Fruit fly (Drosophila melanogaster) whole organism, embryonic: ENCODE measurements around the gene timeout.

Experiments used
- Atf3 ChIP-seq: fragments of 200-800 bp; sonication (Bioruptor generic); optimal IDR thresholded peaks from 3 replicates; lab custom pipeline; 2016; ENCODE audit warnings: missing biosample characterization, missing genetic modification characterization
- B-H1 ChIP-seq: fragments of 200-800 bp; sonication (Bioruptor generic); IDR thresholded peaks from 3 replicates; pipeline ENCODE4 v1.3.6; 2022; ENCODE audit warnings: missing biosample characterization, missing genetic modification characterization
- CG10321 ChIP-seq: fragments of 200-800 bp; sonication (Bioruptor generic); IDR thresholded peaks from 2 replicates; pipeline ENCODE4 v1.3.6; 2022; ENCODE audit warnings: missing biosample characterization, missing genetic modification characterization
- CG10366 ChIP-seq: fragments of 200-800 bp; sonication (Bioruptor generic); IDR thresholded peaks from 2 replicates; pipeline ENCODE4 v1.3.6; 2022; ENCODE audit warnings: missing biosample characterization, missing genetic modification characterization
- CG10431 ChIP-seq: fragments of 200-800 bp; sonication (Bioruptor generic); optimal IDR thresholded peaks from 3 replicates; lab custom pipeline; 2018; ENCODE audit warnings: missing biosample characterization, mild to moderate bottlenecking, missing genetic modification characterization
- CG11504 ChIP-seq: fragments of 200-800 bp; sonication (Bioruptor generic); optimal IDR thresholded peaks from 3 replicates; lab custom pipeline; 2019; ENCODE audit warnings: missing biosample characterization, mild to moderate bottlenecking, missing genetic modification characterization, moderate library complexity
- CG11560 ChIP-seq: fragments of 200-800 bp; sonication (Bioruptor generic); IDR thresholded peaks from 3 replicates; pipeline ENCODE4 v1.3.6; 2022; ENCODE audit warnings: missing biosample characterization, missing genetic modification characterization
- CG12942 ChIP-seq: fragments of 200-800 bp; sonication (Bioruptor generic); optimal IDR thresholded peaks from 3 replicates; lab custom pipeline; 2016; ENCODE audit warnings: missing biosample characterization, missing genetic modification characterization
- CG14710 ChIP-seq: fragments of 200-800 bp; sonication (Bioruptor generic); optimal IDR thresholded peaks from 3 replicates; lab custom pipeline; 2019; ENCODE audit warnings: missing biosample characterization, mild to moderate bottlenecking, missing genetic modification characterization, moderate library complexity
- CG14965 ChIP-seq: fragments of 200-800 bp; sonication (Bioruptor generic); optimal IDR thresholded peaks from 2 replicates; lab custom pipeline; 2016; ENCODE audit warnings: missing biosample characterization, missing genetic modification characterization, borderline replicate concordance
- CG15514 ChIP-seq: fragments of 200-800 bp; sonication (Bioruptor generic); optimal IDR thresholded peaks from 3 replicates; lab custom pipeline; 2017; ENCODE audit warnings: missing biosample characterization, missing genetic modification characterization, mild to moderate bottlenecking, moderate library complexity, missing genetic modification reagents
- CG15696 ChIP-seq: fragments of 200-800 bp; sonication (Bioruptor generic); optimal IDR thresholded peaks from 2 replicates; lab custom pipeline; 2019; ENCODE audit warnings: missing biosample characterization, mild to moderate bottlenecking, missing genetic modification characterization, moderate library complexity
- CG18764 ChIP-seq: fragments of 200-800 bp; sonication (Bioruptor generic); optimal IDR thresholded peaks from 3 replicates; lab custom pipeline; 2016; ENCODE audit warnings: missing biosample characterization, missing genetic modification characterization
- CG32532 ChIP-seq: fragments of 200-800 bp; sonication (Bioruptor generic); IDR thresholded peaks from 2 replicates; pipeline ENCODE4 v1.3.6; 2022; ENCODE audit warnings: missing biosample characterization, missing genetic modification characterization
- CG3281 ChIP-seq: fragments of 200-800 bp; sonication (Bioruptor generic); optimal IDR thresholded peaks from 3 replicates; lab custom pipeline; 2017; ENCODE audit warnings: missing biosample characterization, mild to moderate bottlenecking, missing genetic modification characterization
- CG3726 ChIP-seq: fragments of 200-800 bp; sonication (Bioruptor generic); IDR thresholded peaks from 3 replicates; pipeline ENCODE4, ENCODE4 v1.3.6; 2022; ENCODE audit warnings: missing biosample characterization, missing genetic modification characterization
- CG6813 ChIP-seq: fragments of 200-800 bp; sonication (Bioruptor generic); optimal IDR thresholded peaks from 2 replicates; lab custom pipeline; 2017; ENCODE audit warnings: missing biosample characterization, missing genetic modification characterization, mild to moderate bottlenecking, moderate library complexity, missing genetic modification reagents
- CG7271 ChIP-seq: fragments of 200-800 bp; sonication (Bioruptor generic); optimal IDR thresholded peaks from 2 replicates; lab custom pipeline; 2018; ENCODE audit warnings: missing biosample characterization, mild to moderate bottlenecking, missing genetic modification characterization, moderate library complexity
- CG7745 ChIP-seq: fragments of 200-800 bp; sonication (Bioruptor generic); optimal IDR thresholded peaks from 2 replicates; lab custom pipeline; 2018; ENCODE audit warnings: missing biosample characterization, mild to moderate bottlenecking, missing genetic modification characterization, moderate library complexity
- CG8924 ChIP-seq: fragments of 200-800 bp; optimal IDR thresholded peaks from 3 replicates; lab custom pipeline; 2019; ENCODE audit warnings: missing biosample characterization, mild to moderate bottlenecking, missing genetic modification characterization, moderate library complexity
- CTCF ChIP-seq: fragments of 200-800 bp; sonication (Bioruptor generic); optimal IDR thresholded peaks from 2 replicates; lab custom pipeline; 2017; ENCODE audit warnings: missing biosample characterization, mild to moderate bottlenecking, missing genetic modification characterization, moderate library complexity
- Chrac-16 ChIP-seq: fragments of 200-800 bp; sonication (Bioruptor generic); optimal IDR thresholded peaks from 3 replicates; lab custom pipeline; 2016; ENCODE audit warnings: missing biosample characterization, missing genetic modification characterization
- D19A ChIP-seq: fragments of 200-800 bp; optimal IDR thresholded peaks from 3 replicates; lab custom pipeline; 2019; ENCODE audit warnings: missing biosample characterization, mild to moderate bottlenecking, missing genetic modification characterization, moderate library complexity
- Dll ChIP-seq: fragments of 200-800 bp; sonication (Bioruptor generic); IDR thresholded peaks from 4 replicates; pipeline ENCODE4 v1.3.6; 2022; ENCODE audit warnings: missing biosample characterization, missing genetic modification characterization; ENCODE audit not compliant: partially characterized antibody
- E2f2 ChIP-seq: fragments of 200-800 bp; sonication (Bioruptor generic); IDR thresholded peaks from 2 replicates; pipeline ENCODE4 v1.3.6; 2022; ENCODE audit warnings: missing biosample characterization, missing genetic modification characterization
- Ets65A ChIP-seq: fragments of 200-800 bp; sonication (Bioruptor generic); peaks from one replicate; lab custom pipeline; 2016; ENCODE audit warnings: missing biosample characterization, missing genetic modification characterization
- Ets97D ChIP-seq: fragments of 200-800 bp; sonication (Bioruptor generic); optimal IDR thresholded peaks from 3 replicates; lab custom pipeline; 2016; ENCODE audit warnings: missing biosample characterization, missing genetic modification characterization
- HLHmδ ChIP-seq: fragments of 200-800 bp; sonication (Bioruptor generic); optimal IDR thresholded peaks from 2 replicates; lab custom pipeline; 2018; ENCODE audit warnings: missing biosample characterization, mild to moderate bottlenecking, missing genetic modification characterization, moderate library complexity
- HmgD ChIP-seq: fragments of 200-800 bp; sonication (Bioruptor generic); optimal IDR thresholded peaks from 3 replicates; lab custom pipeline; 2016; ENCODE audit warnings: missing biosample characterization, missing genetic modification characterization
- Lpt ChIP-seq: fragments of >200 bp; optimal IDR thresholded peaks from 2 replicates; lab custom pipeline; 2018; ENCODE audit warnings: missing biosample characterization, missing genetic modification characterization
- MBD-R2 ChIP-seq: fragments of 200-800 bp; sonication (Bioruptor generic); IDR thresholded peaks from 2 replicates; pipeline ENCODE4 v1.3.6; 2022; ENCODE audit warnings: missing biosample characterization, missing genetic modification characterization
- Max ChIP-seq: fragments of 200-800 bp; sonication (Bioruptor generic); optimal IDR thresholded peaks from 2 replicates; lab custom pipeline; 2016; ENCODE audit warnings: missing biosample characterization, mild to moderate bottlenecking, missing genetic modification characterization
- Meics ChIP-seq: fragments of 200-800 bp; sonication (Bioruptor generic); optimal IDR thresholded peaks from 2 replicates; lab custom pipeline; 2017; ENCODE audit warnings: missing biosample characterization, mild to moderate bottlenecking, missing genetic modification characterization
- Neu2 ChIP-seq: fragments of 200-800 bp; sonication (Bioruptor generic); optimal IDR thresholded peaks from 3 replicates; lab custom pipeline; 2016; ENCODE audit warnings: missing biosample characterization, missing genetic modification characterization, borderline replicate concordance
- Sry-β ChIP-seq: fragments of 200-800 bp; sonication (Bioruptor generic); optimal IDR thresholded peaks from 2 replicates; lab custom pipeline; 2018; ENCODE audit warnings: missing biosample characterization, mild to moderate bottlenecking, missing genetic modification characterization, moderate library complexity
- Sry-δ ChIP-seq: fragments of 200-800 bp; sonication (Bioruptor generic); optimal IDR thresholded peaks from 2 replicates; lab custom pipeline; 2016; ENCODE audit warnings: missing biosample characterization, missing genetic modification characterization
- al ChIP-seq: fragments of 200-800 bp; sonication (Bioruptor generic); IDR thresholded peaks from 2 replicates; pipeline ENCODE4 v1.3.6; 2022; ENCODE audit warnings: missing biosample characterization, missing genetic modification characterization
- bowl ChIP-seq: fragments of 200-800 bp; sonication (Bioruptor generic); IDR thresholded peaks from 2 replicates; pipeline ENCODE4 v1.3.6; 2022; ENCODE audit warnings: missing biosample characterization, missing genetic modification characterization
- dan ChIP-seq: fragments of 200-800 bp; sonication (Bioruptor generic); IDR thresholded peaks from 2 replicates; pipeline ENCODE4 v1.3.6; 2022; ENCODE audit warnings: missing biosample characterization, missing genetic modification characterization
- fd64A ChIP-seq: fragments of 200-800 bp; sonication (Bioruptor generic); optimal IDR thresholded peaks from 3 replicates; lab custom pipeline; 2018; ENCODE audit warnings: missing biosample characterization, mild to moderate bottlenecking, missing genetic modification characterization
- hth ChIP-seq: fragments of >200 bp; optimal IDR thresholded peaks from 2 replicates; lab custom pipeline; 2017; ENCODE audit warnings: inconsistent platforms
- lab ChIP-seq: fragments of 200-800 bp; sonication (Bioruptor generic); optimal IDR thresholded peaks from 3 replicates; lab custom pipeline; 2017; ENCODE audit warnings: missing biosample characterization, missing genetic modification characterization, mild to moderate bottlenecking, moderate library complexity, missing genetic modification reagents
- lov ChIP-seq, 2 experiments: fragments of 200-800 bp in 1 of 2; fragments of >200 bp in 1 of 2; sonication (Bioruptor generic) in 1 of 2; IDR thresholded peaks in 1 of 2; optimal IDR thresholded peaks in 1 of 2; 2 replicates in 1 of 2; 3 replicates in 1 of 2; pipeline versions ENCODE4 v1.3.6 to Lab custom; 2017 to 2022; ENCODE audit warnings: missing biosample characterization in 1 of 2, missing genetic modification characterization in 1 of 2
- nmo ChIP-seq: fragments of 200-800 bp; sonication (Bioruptor generic); optimal IDR thresholded peaks from 2 replicates; lab custom pipeline; 2018; ENCODE audit warnings: missing biosample characterization, mild to moderate bottlenecking, missing genetic modification characterization, moderate library complexity
- ranshi ChIP-seq: fragments of 200-800 bp; sonication (Bioruptor generic); IDR thresholded peaks from 2 replicates; pipeline ENCODE4 v1.3.6; 2022; ENCODE audit warnings: missing biosample characterization, missing genetic modification characterization
- scrt ChIP-seq: fragments of 200-800 bp; sonication (Bioruptor generic); optimal IDR thresholded peaks from 2 replicates; lab custom pipeline; 2018; ENCODE audit warnings: missing biosample characterization, mild to moderate bottlenecking, missing genetic modification characterization, moderate library complexity
- sens-2 ChIP-seq: fragments of 200-800 bp; sonication (Bioruptor generic); IDR thresholded peaks from 2 replicates; pipeline ENCODE4 v1.3.6; 2022; ENCODE audit warnings: missing biosample characterization, missing genetic modification characterization
- tio ChIP-seq: fragments of 200-800 bp; sonication (Bioruptor generic); optimal IDR thresholded peaks from 2 replicates; lab custom pipeline; 2017; ENCODE audit warnings: missing biosample characterization, missing genetic modification characterization, inconsistent platforms
- unc-4 ChIP-seq: fragments of 200-800 bp; sonication (Bioruptor generic); IDR thresholded peaks from 2 replicates; pipeline ENCODE4 v1.3.6; 2022; ENCODE audit warnings: missing biosample characterization, missing genetic modification characterization; ENCODE audit not compliant: partially characterized antibody
- zen2 ChIP-seq: fragments of 200-800 bp; sonication (Bioruptor generic); IDR thresholded peaks from 3 replicates; pipeline ENCODE4 v1.3.6; 2022; ENCODE audit warnings: missing biosample characterization, missing genetic modification characterization; ENCODE audit not compliant: partially characterized antibody

timeout gene

dm6 chr3R:13051942-13052693 is 36.3 kb upstream of the timeout start, which contains the start of gene pic (continued):
- TF ChIP-seq zen2 (peak; percentile 33; the same call in 1 of the 3 replicates), CG7271 (tag; lab: Kevin White, UChicago) (no peak), bowl (no peak), CG14965 (GFP tag; lab: Kevin White, UChicago) (no peak), CG10366 (GFP tag; lab: Robert Waterston, UW) (no peak), Ets97D (GFP tag; lab: Kevin White, UChicago) (peak; percentile 86), lab (no peak), Chrac-16 (GFP tag; lab: Kevin White, UChicago) (no peak), CG3726 (GFP tag; lab: Robert Waterston, UW) (no peak), scrt (GFP tag; lab: Kevin White, UChicago) (no peak), ranshi (GFP tag; lab: Robert Waterston, UW) (no peak), hth (lab: Kevin White, UChicago) (no peak), tio (GFP tag; lab: Kevin White, UChicago) (no peak), E2f2 (GFP tag; lab: Robert Waterston, UW) (peak; percentile 93), CG11504 (no peak), CG7745 (tag; lab: Kevin White, UChicago) (no peak), MBD-R2 (peak; percentile 56; the same call in 1 of the 2 replicates), D19A (tag; lab: Kevin White, UChicago) (no peak), CTCF (GFP tag; lab: Kevin White, UChicago) (peak; percentile 37), Meics (GFP tag; lab: Kevin White, UChicago) (no peak), CG6813 (GFP tag; lab: Kevin White, UChicago) (no peak), Max (GFP tag; lab: Kevin White, UChicago) (peak; percentile 38), CG15514 (peak; percentile 13), HLHmδ (GFP tag; lab: Kevin White, UChicago) (no peak), lov (optimal IDR thresholded peaks at IDR 0.05; lab: Kevin White, UChicago) (no peak), lov (GFP tag; IDR thresholded peaks at IDR 0.05; lab: Robert Waterston, UW) (no peak), nmo (GFP tag; lab: Kevin White, UChicago) (peak; percentile 58), Atf3 (GFP tag; lab: Kevin White, UChicago) (no peak), Sry-δ (GFP tag; lab: Kevin White, UChicago) (peak; percentile 85), CG11560 (no peak), Ets65A (GFP tag; lab: Kevin White, UChicago) (no peak), fd64A (GFP tag; lab: Kevin White, UChicago) (no peak), CG15696 (tag; lab: Kevin White, UChicago) (no peak), B-H1 (GFP tag; lab: Robert Waterston, UW) (no peak), Lpt (GFP tag; lab: Kevin White, UChicago) (no peak), CG14710 (tag; lab: Kevin White, UChicago) (peak; percentile 76), CG32532 (GFP tag; lab: Robert Waterston, UW) (no peak), Neu2 (GFP tag; lab: Kevin White, UChicago) (no peak), CG10321 (GFP tag; lab: Robert Waterston, UW) (no peak), CG12942 (no peak), Sry-β (GFP tag; lab: Kevin White, UChicago) (no peak), CG3281 (GFP tag; lab: Kevin White, UChicago) (no peak), HmgD (GFP tag; lab: Kevin White, UChicago) (peak; percentile 26), al (GFP tag; lab: Robert Waterston, UW) (no peak), Dll (GFP tag; lab: Robert Waterston, UW) (peak; percentile 89), unc-4 (GFP tag; lab: Robert Waterston, UW) (peak; percentile 72), dan (no peak), sens-2 (GFP tag; lab: Robert Waterston, UW) (no peak), CG18764 (GFP tag; lab: Kevin White, UChicago) (no peak), CG10431 (GFP tag; lab: Kevin White, UChicago) (no peak), CG8924 (tag; lab: Kevin White, UChicago) (no peak)
